Fruit fly (Drosophila melanogaster): ENCODE data around the gene Cyp28a5.

Gene Cyp28a5

DNA sequence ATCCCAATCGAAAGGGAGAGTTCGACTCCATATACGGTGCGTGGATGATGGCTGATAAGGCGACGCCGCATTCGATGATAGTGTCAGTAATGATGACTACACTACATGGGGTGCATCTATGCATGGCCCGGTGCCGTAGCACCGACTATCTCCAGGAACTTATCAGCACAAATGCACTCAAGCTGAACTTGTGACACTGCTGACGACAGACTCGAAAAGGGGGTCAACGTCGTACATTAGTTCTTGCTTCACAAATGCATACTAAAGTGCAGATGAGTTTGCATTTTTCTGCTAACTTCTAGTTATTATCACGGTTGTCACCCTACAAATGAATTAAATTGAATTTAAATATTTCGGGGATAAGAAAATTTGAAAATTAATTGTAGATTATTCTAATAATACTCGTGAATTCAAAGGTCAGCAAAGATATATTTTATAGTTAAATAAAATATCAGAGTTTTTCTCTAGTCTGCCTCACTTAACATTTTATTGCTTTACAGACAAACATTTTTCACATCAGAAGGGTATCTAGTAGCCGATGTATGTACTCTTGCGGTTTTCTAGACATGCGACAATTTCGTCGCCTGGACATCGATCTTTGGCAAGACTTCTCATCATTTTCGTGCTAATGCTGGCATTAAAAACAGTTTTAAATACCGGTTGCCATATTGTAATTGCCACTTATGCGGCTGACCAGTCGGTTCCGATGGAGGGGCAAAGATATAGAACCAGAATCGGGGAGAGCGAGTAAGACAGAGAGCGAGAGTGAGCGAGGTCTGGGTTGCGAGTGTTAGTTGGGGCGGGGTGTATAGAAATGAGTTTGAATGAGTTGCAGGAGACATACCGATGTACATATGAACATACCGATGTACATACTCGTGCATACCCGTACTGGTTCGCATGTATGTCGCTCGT is 46.3 kb downstream of the Cyp28a5 start:
- TF ChIP-seq sens-2 (GFP tag; IDR thresholded peaks at IDR 0.05) (0 out of 2 replicates have a peak, but pooled peaks have one; percentile 22), Ptx1 (GFP tag; IDR thresholded peaks at IDR 0.05) (peak; percentile 49), zf30C (GFP tag; optimal IDR thresholded peaks at IDR 0.05) (no peak), CG17568 (GFP tag; optimal IDR thresholded peaks at IDR 0.05) (no peak), CG10366 (GFP tag; IDR thresholded peaks at IDR 0.05) (peak; percentile 19; the same call in 1 of the 2 replicates), Ets65A (GFP tag) (peak; percentile 9), dmrt11E (tag; optimal IDR thresholded peaks at IDR 0.05) (peak; percentile 44), usp (GFP tag; optimal IDR thresholded peaks at IDR 0.05) (no peak), yki (optimal IDR thresholded peaks at IDR 0.05) (no peak), CG1603 (tag; optimal IDR thresholded peaks at IDR 0.05) (peak; percentile 6), row (GFP tag; IDR thresholded peaks at IDR 0.05) (peak; percentile 72), CG17328 (GFP tag; IDR thresholded peaks at IDR 0.05) (peak; percentile 30; the same call in 1 of the 2 replicates), phol (tag; optimal IDR thresholded peaks at IDR 0.05) (peak; percentile 44), Ssrp (tag; optimal IDR thresholded peaks at IDR 0.05) (peak; percentile 60), zfh2 (GFP tag; optimal IDR thresholded peaks at IDR 0.05) (no peak), wor (GFP tag; IDR thresholded peaks at IDR 0.05) (0 out of 2 replicates have a peak, but pooled peaks have one; percentile 20), unpg (GFP tag; optimal IDR thresholded peaks at IDR 0.05) (peak; percentile 6), CG1832 (GFP tag; optimal IDR thresholded peaks at IDR 0.05) (peak; percentile 46), Six4 (GFP tag; optimal IDR thresholded peaks at IDR 0.05) (no peak), wdn (GFP tag; IDR thresholded peaks at IDR 0.05) (no peak), Bgb (GFP tag; IDR thresholded peaks at IDR 0.05; ENCODE audit: partially characterized antibody) (no peak), nmo (GFP tag; optimal IDR thresholded peaks at IDR 0.05) (peak; percentile 44), bsh (GFP tag; optimal IDR thresholded peaks at IDR 0.05) (peak in 1 of 2 experiments; percentile 2), CG8944 (GFP tag; optimal IDR thresholded peaks at IDR 0.05) (no peak), grn (GFP tag; optimal IDR thresholded peaks at IDR 0.05) (peak; percentile 4), Lim3 (GFP tag; IDR thresholded peaks at IDR 0.05) (no peak), Trl (optimal IDR thresholded peaks at IDR 0.05) (peak; percentile 65 to 85), Trl (GFP tag; optimal IDR thresholded peaks at IDR 0.05) (no peak), esg (GFP tag; conservative IDR thresholded peaks at IDR 0.05) (peak; percentile 56), CG10431 (GFP tag; optimal IDR thresholded peaks at IDR 0.05) (peak; percentile 39), Xrp1 (GFP tag; IDR thresholded peaks at IDR 0.05) (peak; percentile 46; the same call in 1 of the 2 replicates), ase (GFP tag; IDR thresholded peaks at IDR 0.05) (0 out of 3 replicates have a peak, but pooled peaks have one; percentile 12), gem (tag; optimal IDR thresholded peaks at IDR 0.05) (peak; percentile 31), en (GFP tag; optimal IDR thresholded peaks at IDR 0.05) (no peak), ci (GFP tag; IDR thresholded peaks at IDR 0.05) (0 out of 3 replicates have a peak, but pooled peaks have one; percentile 25), D19A (tag; optimal IDR thresholded peaks at IDR 0.05) (peak; percentile 98), slp2 (GFP tag; optimal IDR thresholded peaks at IDR 0.05) (no peak), Blimp-1 (GFP tag; optimal IDR thresholded peaks at IDR 0.05) (peak; percentile 68), Hr78 (GFP tag; optimal IDR thresholded peaks at IDR 0.05) (peak in 1 of 2 experiments; percentile 87), CG8290 (GFP tag; optimal IDR thresholded peaks at IDR 0.05) (no peak), CG8290 (tag; optimal IDR thresholded peaks at IDR 0.05) (peak in 1 of 2 experiments; percentile 23), Doc3 (GFP tag; IDR thresholded peaks at IDR 0.05; ENCODE audit: partially characterized antibody) (no peak), CoRest (tag; optimal IDR thresholded peaks at IDR 0.05) (no peak), D (optimal IDR thresholded peaks at IDR 0.05) (peak; percentile 15), D (GFP tag; optimal IDR thresholded peaks at IDR 0.05) (no peak), Med (GFP tag) (peak; percentile 34), CG15479 (GFP tag; optimal IDR thresholded peaks at IDR 0.05) (peak; percentile 75)
